Worm (Caenorhabditis elegans) whole organism, midembryonic: Measurements from ENCODE around the gene nas-21.

Experiments
- T22C8.4 ChIP-seq: fragments of 200-800 bp; sonication (Bioruptor generic); IDR thresholded peaks from 2 replicates; pipeline ENCODE4 v1.3.6; 2022; ENCODE audit warnings: missing genetic modification characterization, missing compliant biosample characterization
- cog-1 ChIP-seq: sonication (generic microtip); optimal IDR thresholded peaks from 2 replicates; lab custom pipeline; 2016; ENCODE audit warnings: missing genetic modification characterization, missing compliant biosample characterization
- flt-1 ChIP-seq: fragments of 200-800 bp; sonication (Bioruptor generic); IDR thresholded peaks from 2 replicates; pipeline ENCODE4 v1.3.6; 2022; ENCODE audit warnings: missing genetic modification characterization, missing compliant biosample characterization
- klf-2 ChIP-seq: fragments of 200-800 bp; sonication (Bioruptor generic); conservative IDR thresholded peaks from 2 replicates; pipeline ENCODE4 v1.3.6; 2022; ENCODE audit warnings: missing genetic modification reagents, missing genetic modification characterization, missing compliant biosample characterization
- med-1 ChIP-seq: sonication (generic microtip); optimal IDR thresholded peaks from 2 replicates; lab custom pipeline; 2017; ENCODE audit warnings: missing genetic modification characterization, mild to moderate bottlenecking, missing compliant biosample characterization, antibody characterized with exemption, missing genetic modification reagents; ENCODE audit not compliant: insufficient read depth
- ref-1 ChIP-seq: fragments of 200-800 bp; sonication (Bioruptor generic); conservative IDR thresholded peaks from 2 replicates; pipeline ENCODE4 v1.3.6; 2022; ENCODE audit warnings: missing genetic modification reagents, missing genetic modification characterization, missing compliant biosample characterization
- tab-1 ChIP-seq: fragments of 200-800 bp; sonication (Bioruptor generic); IDR thresholded peaks from 2 replicates; pipeline ENCODE4 v1.3.6; 2022; ENCODE audit warnings: missing genetic modification characterization, missing compliant biosample characterization
- ztf-23 ChIP-seq: fragments of 200-800 bp; sonication (Bioruptor generic); IDR thresholded peaks from 2 replicates; pipeline ENCODE4 v1.3.6; 2022; ENCODE audit warnings: missing genetic modification reagents, missing genetic modification characterization, missing compliant biosample characterization
- ztf-29 ChIP-seq: fragments of 200-800 bp; sonication (Bioruptor generic); IDR thresholded peaks from 2 replicates; pipeline ENCODE4 v1.3.6; 2022; ENCODE audit warnings: missing genetic modification reagents, missing genetic modification characterization, missing compliant biosample characterization

Gene nas-21

ce11 chrV:11496283-11496682 is 23.9 kb downstream of the nas-21 start, which contains the start of gene htrl-1:
Gene htrl-1 (minus strand): TSS chrV:11496383.
- no peak for TF ChIP-seq flt-1
- no peak for TF ChIP-seq med-1 (GFP tag; lab: Kevin White, UChicago)
- no peak for TF ChIP-seq tab-1 (GFP tag; lab: Robert Waterston, UW)
- no peak for TF ChIP-seq ztf-29 (GFP tag; lab: Robert Waterston, UW)
- TF ChIP-seq ztf-23 (GFP tag; lab: Robert Waterston, UW): no peak
- TF ChIP-seq klf-2 (GFP tag; lab: Robert Waterston, UW): no peak
- no peak for TF ChIP-seq cog-1 (tag; lab: Kevin White, UChicago)
- no peak for TF ChIP-seq T22C8.4
- TF ChIP-seq ref-1 (GFP tag; lab: Robert Waterston, UW): no peak

- TF ChIP-seq cog-1 (tag; lab: Kevin White, UChicago) (no peak), ztf-23 (GFP tag; lab: Robert Waterston, UW) (no peak), flt-1 (no peak), med-1 (GFP tag; lab: Kevin White, UChicago) (no peak), klf-2 (GFP tag; lab: Robert Waterston, UW) (no peak), ztf-29 (GFP tag; lab: Robert Waterston, UW) (no peak), T22C8.4 (no peak), tab-1 (GFP tag; lab: Robert Waterston, UW) (no peak), ref-1 (GFP tag; lab: Robert Waterston, UW) (no peak)
Measured at ce11 chrV:11497475-11497874, 25.1 kb downstream of the nas-21 start.

ce11 chrV:11499786-11500185 is 27.4 kb downstream of the nas-21 start:
- TF ChIP-seq T22C8.4: no peak
- no peak for TF ChIP-seq ref-1 (GFP tag; lab: Robert Waterston, UW)
- no peak for TF ChIP-seq ztf-29 (GFP tag; lab: Robert Waterston, UW)
- no peak for TF ChIP-seq med-1 (GFP tag; lab: Kevin White, UChicago)
- no peak for TF ChIP-seq tab-1 (GFP tag; lab: Robert Waterston, UW)
- TF ChIP-seq klf-2 (GFP tag; lab: Robert Waterston, UW): no peak
- no peak for TF ChIP-seq ztf-23 (GFP tag; lab: Robert Waterston, UW)
- no peak for TF ChIP-seq flt-1
- TF ChIP-seq cog-1 (tag; lab: Kevin White, UChicago): no peak

ce11 chrV:11500980-11501379 is 28.6 kb downstream of the nas-21 start:
- no peak for TF ChIP-seq med-1 (GFP tag; lab: Kevin White, UChicago)

ce11 chrV:11503081-11503751 is 30.9 kb downstream of the nas-21 start, which contains the start of gene C55A6.12:
Gene C55A6.12 (minus strand): TSS chrV:11503131.
- TF ChIP-seq ztf-23 (GFP tag; lab: Robert Waterston, UW): 0 out of 2 replicates have a peak, but pooled peaks have one; percentile 32
- no peak for TF ChIP-seq ztf-29 (GFP tag; lab: Robert Waterston, UW)

- TF ChIP-seq tab-1 (GFP tag; lab: Robert Waterston, UW) (0 out of 2 replicates have a peak, but pooled peaks have one; percentile 39), cog-1 (tag; lab: Kevin White, UChicago) (peak; percentile 1), ztf-23 (GFP tag; lab: Robert Waterston, UW) (peak; percentile 68; the same call in 1 of the 2 replicates), flt-1 (0 out of 2 replicates have a peak, but pooled peaks have one; percentile 24)
Measured at ce11 chrV:11504853-11505397, 32.6 kb downstream of the nas-21 start, which contains the start of the genes C55A6.1 and C55A6.10. Gene C55A6.1 (minus strand): TSS chrV:11504968. Gene C55A6.10 (plus strand): TSS chrV:11505347.

- TF ChIP-seq ztf-29 (GFP tag; lab: Robert Waterston, UW) (no peak), tab-1 (GFP tag; lab: Robert Waterston, UW) (no peak), ref-1 (GFP tag; lab: Robert Waterston, UW) (no peak), T22C8.4 (no peak), cog-1 (tag; lab: Kevin White, UChicago) (no peak), klf-2 (GFP tag; lab: Robert Waterston, UW) (no peak), med-1 (GFP tag; lab: Kevin White, UChicago) (no peak), flt-1 (no peak)
Measured at ce11 chrV:11506347-11506746, 34.0 kb downstream of the nas-21 start.

- no peak for TF ChIP-seq T22C8.4
- no peak for TF ChIP-seq ref-1 (GFP tag; lab: Robert Waterston, UW)
- TF ChIP-seq med-1 (GFP tag; lab: Kevin White, UChicago): no peak
- no peak for TF ChIP-seq klf-2 (GFP tag; lab: Robert Waterston, UW)
- TF ChIP-seq flt-1: no peak
- TF ChIP-seq ztf-29 (GFP tag; lab: Robert Waterston, UW): no peak
- no peak for TF ChIP-seq ztf-23 (GFP tag; lab: Robert Waterston, UW)
- no peak for TF ChIP-seq cog-1 (tag; lab: Kevin White, UChicago)
- TF ChIP-seq tab-1 (GFP tag; lab: Robert Waterston, UW): no peak
Measured at ce11 chrV:11508773-11509172, 36.4 kb downstream of the nas-21 start, which contains the start of gene ttll-5. Gene ttll-5 (plus strand): TSS chrV:11509060.

- TF ChIP-seq flt-1 (no peak), klf-2 (GFP tag; lab: Robert Waterston, UW) (no peak), med-1 (GFP tag; lab: Kevin White, UChicago) (no peak), tab-1 (GFP tag; lab: Robert Waterston, UW) (no peak), ref-1 (GFP tag; lab: Robert Waterston, UW) (no peak), ztf-29 (GFP tag; lab: Robert Waterston, UW) (no peak), T22C8.4 (no peak), ztf-23 (GFP tag; lab: Robert Waterston, UW) (no peak), cog-1 (tag; lab: Kevin White, UChicago) (no peak)
Measured at ce11 chrV:11513432-11513831, 41.1 kb downstream of the nas-21 start, which contains the start of gene C55A6.3. Gene C55A6.3 (minus strand): TSS chrV:11513532.
